Worm (Caenorhabditis elegans) whole organism, L4 larva: ENCODE data around the gene thn-1.

Experiments
- Y5F2A.4 ChIP-seq: fragments of 200-800 bp; sonication (Bioruptor generic); optimal IDR thresholded peaks from 2 replicates; lab custom pipeline; 2018; ENCODE audit warnings: mild to moderate bottlenecking, missing genetic modification characterization, missing compliant biosample characterization
- ama-1 ChIP-seq: fragments of 150-350 bp; optimal IDR thresholded peaks from 2 replicates; lab custom pipeline; 2014; ENCODE audit warnings: inconsistent platforms, mixed read lengths
- fkh-10 ChIP-seq: fragments of 150-350 bp; optimal IDR thresholded peaks from 2 replicates; lab custom pipeline; 2014; ENCODE audit warnings: missing biosample characterization, missing genetic modification reagents, missing genetic modification characterization
- lin-13 ChIP-seq: fragments of 150-350 bp; optimal IDR thresholded peaks from 2 replicates; lab custom pipeline; 2014; ENCODE audit warnings: missing biosample characterization, missing genetic modification reagents, missing genetic modification characterization
- mep-1 ChIP-seq: fragments of 150-350 bp; sonication (generic microtip); optimal IDR thresholded peaks from 3 replicates; lab custom pipeline; 2014; ENCODE audit warnings: missing biosample characterization, missing genetic modification characterization
- skn-1 ChIP-seq: fragments of 150-350 bp; optimal IDR thresholded peaks from 2 replicates; lab custom pipeline; 2014; ENCODE audit warnings: missing biosample characterization, missing genetic modification characterization
- spr-3 ChIP-seq: fragments of 200-800 bp; sonication (Bioruptor generic); optimal IDR thresholded peaks from 2 replicates; lab custom pipeline; 2018; ENCODE audit warnings: mild to moderate bottlenecking, missing genetic modification characterization, missing compliant biosample characterization

ce11 chrIV:12385061-12385460, 5.2 kb downstream of the thn-1 start, which contains the start of gene F28D1.6:
- no peak for TF ChIP-seq skn-1
- TF ChIP-seq mep-1, result no peak
- no peak for TF ChIP-seq Y5F2A.4 (GFP tag; lab: Kevin White, UChicago)
- no peak for TF ChIP-seq fkh-10 (GFP tag; lab: Kevin White, UChicago)
- TF ChIP-seq lin-13 (GFP tag; lab: Kevin White, UChicago), result no peak
- TF ChIP-seq ama-1, result no peak
- TF ChIP-seq spr-3, result no peak
